Fruit fly (Drosophila melanogaster): ENCODE data around the gene snky.

dm6 chr3L:13135382-13135928 lies 38.8 kb upstream of the snky start:
- no peak for TF ChIP-seq OdsH (GFP tag; optimal IDR thresholded peaks at IDR 0.05)
- TF ChIP-seq Abd-B (GFP tag; optimal IDR thresholded peaks at IDR 0.05) = no peak
- no peak for TF ChIP-seq h (GFP tag; optimal IDR thresholded peaks at IDR 0.05)
- no peak for TF ChIP-seq Dif (GFP tag; optimal IDR thresholded peaks at IDR 0.05; ENCODE audit: partially characterized antibody)
- TF ChIP-seq dsf (GFP tag; optimal IDR thresholded peaks at IDR 0.05; ENCODE audit: borderline replicate concordance) = no peak
- no peak for TF ChIP-seq Mio (GFP tag; optimal IDR thresholded peaks at IDR 0.05)
- no peak for TF ChIP-seq jim (GFP tag; optimal IDR thresholded peaks at IDR 0.05)
- TF ChIP-seq pan (optimal IDR thresholded peaks at IDR 0.05) = no peak
- no peak for TF ChIP-seq usp (GFP tag; optimal IDR thresholded peaks at IDR 0.05)
- no peak for TF ChIP-seq Myc (optimal IDR thresholded peaks at IDR 0.05)
- no peak for TF ChIP-seq Dfd (GFP tag; optimal IDR thresholded peaks at IDR 0.05)
- no peak for TF ChIP-seq sage (GFP tag; optimal IDR thresholded peaks at IDR 0.05)
- no peak for TF ChIP-seq dmrt93B (GFP tag; optimal IDR thresholded peaks at IDR 0.05)
